Worm (Caenorhabditis elegans) whole organism, L4 larva: ENCODE results near the gene ugt-62.

Experiments
- F26F4.8 ChIP-seq: fragments of 200-800 bp; sonication (Bioruptor generic); conservative IDR thresholded peaks from 2 replicates; pipeline ENCODE4 v1.3.6; 2022; ENCODE audit warnings: missing genetic modification characterization, missing compliant biosample characterization
- F44E2.7 ChIP-seq: fragments of 200-800 bp; sonication (Bioruptor generic); IDR thresholded peaks from 2 replicates; pipeline ENCODE4 v2.1.2; 2022; ENCODE audit warnings: missing genetic modification characterization, missing compliant biosample characterization
- T20F7.1 ChIP-seq: fragments of 200-800 bp; sonication (Bioruptor generic); optimal IDR thresholded peaks from 2 replicates; lab custom pipeline; 2018; ENCODE audit warnings: mild to moderate bottlenecking, missing genetic modification characterization, missing compliant biosample characterization
- Y48G9A.11 ChIP-seq: fragments of 200-800 bp; sonication (Bioruptor generic); IDR thresholded peaks from 2 replicates; pipeline ENCODE4 v1.3.6; 2022; ENCODE audit warnings: missing genetic modification reagents, missing genetic modification characterization, missing compliant biosample characterization
- Y5F2A.4 ChIP-seq: fragments of 200-800 bp; sonication (Bioruptor generic); optimal IDR thresholded peaks from 2 replicates; lab custom pipeline; 2018; ENCODE audit warnings: mild to moderate bottlenecking, missing genetic modification characterization, missing compliant biosample characterization
- ZK337.2 ChIP-seq: fragments of 200-800 bp; sonication (Bioruptor generic); IDR thresholded peaks from 2 replicates; pipeline ENCODE4 v1.3.6; 2022; ENCODE audit warnings: missing genetic modification reagents, missing genetic modification characterization, missing compliant biosample characterization
- ceh-28 ChIP-seq: fragments of 150-350 bp; optimal IDR thresholded peaks from 2 replicates; lab custom pipeline; 2014; ENCODE audit warnings: missing biosample characterization, missing genetic modification reagents, missing genetic modification characterization
- ceh-62 ChIP-seq: sonication (generic microtip); optimal IDR thresholded peaks from 2 replicates; lab custom pipeline; 2017; ENCODE audit warnings: missing biosample characterization, missing genetic modification characterization
- cey-2 ChIP-seq: sonication (generic microtip); optimal IDR thresholded peaks from 3 replicates; lab custom pipeline; 2017; ENCODE audit warnings: missing genetic modification characterization, mild to moderate bottlenecking, missing compliant biosample characterization, antibody characterized with exemption, borderline replicate concordance; ENCODE audit not compliant: insufficient read depth
- daf-16 ChIP-seq, 3 experiments: sonication (generic microtip); optimal IDR thresholded peaks; 2 replicates each; lab custom pipeline; 2016 to 2017; ENCODE audit warnings: missing genetic modification characterization in 3 of 3, missing genetic modification reagents in 3 of 3, mild to moderate bottlenecking in 2 of 3, missing compliant biosample characterization in 2 of 3, missing biosample characterization in 1 of 3, moderate library complexity in 1 of 3
- daf-19 ChIP-seq: fragments of 200-800 bp; sonication (Bioruptor generic); conservative IDR thresholded peaks from 2 replicates; pipeline ENCODE4 v1.3.6; 2022; ENCODE audit warnings: missing genetic modification characterization, missing compliant biosample characterization
- dmd-6 ChIP-seq: fragments of 200-800 bp; sonication (Bioruptor generic); IDR thresholded peaks from 2 replicates; pipeline ENCODE4 v1.3.6; 2022; ENCODE audit warnings: missing genetic modification reagents, missing genetic modification characterization, missing compliant biosample characterization
- dmd-9 ChIP-seq: fragments of 200-800 bp; sonication (Bioruptor generic); IDR thresholded peaks from 2 replicates; pipeline ENCODE4 v1.3.6; 2022; ENCODE audit warnings: missing genetic modification reagents, missing genetic modification characterization, missing compliant biosample characterization
- dpl-1 ChIP-seq: fragments of 150-350 bp; optimal IDR thresholded peaks from 2 replicates; lab custom pipeline; 2014; ENCODE audit warnings: missing biosample characterization, missing genetic modification reagents, missing genetic modification characterization
- dve-1 ChIP-seq: sonication (generic microtip); optimal IDR thresholded peaks from 2 replicates; lab custom pipeline; 2017; ENCODE audit warnings: antibody characterized with exemption, mild to moderate bottlenecking, missing genetic modification characterization, missing compliant biosample characterization; ENCODE audit not compliant: insufficient read depth
- egl-43 ChIP-seq: fragments of 200-800 bp; sonication (Bioruptor generic); IDR thresholded peaks from 2 replicates; pipeline ENCODE4 v1.3.6; 2022; ENCODE audit warnings: missing genetic modification reagents, missing genetic modification characterization, missing compliant biosample characterization
- hlh-11 ChIP-seq: fragments of 200-800 bp; sonication (Bioruptor generic); optimal IDR thresholded peaks from 2 replicates; lab custom pipeline; 2018; ENCODE audit warnings: mild to moderate bottlenecking, missing genetic modification characterization, missing compliant biosample characterization
- hlh-30 ChIP-seq: sonication (generic microtip); optimal IDR thresholded peaks from 2 replicates; lab custom pipeline; 2017; ENCODE audit warnings: antibody characterized with exemption, mild to moderate bottlenecking, missing genetic modification characterization, missing compliant biosample characterization; ENCODE audit not compliant: insufficient read depth
- lim-7 ChIP-seq: fragments of 200-800 bp; sonication (Bioruptor generic); IDR thresholded peaks from 2 replicates; pipeline ENCODE4 v1.3.6; 2022; ENCODE audit warnings: missing genetic modification characterization, missing compliant biosample characterization
- lin-13 ChIP-seq: fragments of 150-350 bp; optimal IDR thresholded peaks from 2 replicates; lab custom pipeline; 2014; ENCODE audit warnings: missing biosample characterization, missing genetic modification reagents, missing genetic modification characterization
- madf-5 ChIP-seq, 2 experiments: fragments of 200-800 bp; sonication (Bioruptor generic); IDR thresholded peaks; 2 replicates each; pipeline ENCODE4 v1.3.6; 2022; ENCODE audit warnings: missing compliant biosample characterization in 2 of 2, missing genetic modification characterization in 2 of 2
- mdt-29 ChIP-seq: fragments of 200-800 bp; sonication (Bioruptor generic); IDR thresholded peaks from 2 replicates; pipeline ENCODE4 v1.3.6; 2022; ENCODE audit warnings: missing genetic modification reagents, missing genetic modification characterization, missing compliant biosample characterization
- mep-1 ChIP-seq: fragments of 150-350 bp; sonication (generic microtip); optimal IDR thresholded peaks from 3 replicates; lab custom pipeline; 2014; ENCODE audit warnings: missing biosample characterization, missing genetic modification characterization
- mxl-2 ChIP-seq: fragments of 200-800 bp; sonication (Bioruptor generic); conservative IDR thresholded peaks from 2 replicates; pipeline ENCODE4 v1.3.6; 2022; ENCODE audit warnings: missing genetic modification reagents, missing genetic modification characterization, missing compliant biosample characterization
- mxl-3 ChIP-seq: fragments of 200-800 bp; sonication (Bioruptor generic); optimal IDR thresholded peaks from 2 replicates; lab custom pipeline; 2018; ENCODE audit warnings: mild to moderate bottlenecking, missing genetic modification characterization, missing compliant biosample characterization
- nhr-102 ChIP-seq: sonication (generic microtip); optimal IDR thresholded peaks from 2 replicates; lab custom pipeline; 2016; ENCODE audit warnings: mild to moderate bottlenecking, missing genetic modification characterization, moderate library complexity, missing compliant biosample characterization
- nhr-28 ChIP-seq: fragments of 150-350 bp; optimal IDR thresholded peaks from 2 replicates; lab custom pipeline; 2014; ENCODE audit warnings: missing biosample characterization, missing genetic modification characterization
- nhr-48 ChIP-seq: sonication (generic microtip); optimal IDR thresholded peaks from 2 replicates; lab custom pipeline; 2016; ENCODE audit warnings: mild to moderate bottlenecking, missing genetic modification characterization, missing compliant biosample characterization
- nhr-76 ChIP-seq: fragments of 150-350 bp; optimal IDR thresholded peaks from 2 replicates; lab custom pipeline; 2014; ENCODE audit warnings: missing biosample characterization, missing genetic modification characterization
- nhr-77 ChIP-seq: fragments of 150-350 bp; optimal IDR thresholded peaks from 2 replicates; lab custom pipeline; 2014; ENCODE audit warnings: missing biosample characterization, missing genetic modification characterization
- php-3 ChIP-seq: fragments of 200-800 bp; sonication (Bioruptor generic); IDR thresholded peaks from 2 replicates; pipeline ENCODE4 v1.3.6; 2022; ENCODE audit warnings: missing genetic modification reagents, missing genetic modification characterization, missing compliant biosample characterization
- pqm-1 ChIP-seq: sonication (generic microtip); optimal IDR thresholded peaks from 2 replicates; lab custom pipeline; 2017; ENCODE audit warnings: missing biosample characterization, missing genetic modification characterization
- rbr-2 ChIP-seq: sonication (generic microtip); optimal IDR thresholded peaks from 2 replicates; lab custom pipeline; 2016; ENCODE audit warnings: missing genotype, missing genetic modification characterization, missing compliant biosample characterization
- sdz-12 ChIP-seq: fragments of 200-800 bp; sonication (Bioruptor generic); optimal IDR thresholded peaks from 2 replicates; lab custom pipeline; 2018; ENCODE audit warnings: mild to moderate bottlenecking, missing genetic modification characterization, missing compliant biosample characterization
- set-16 ChIP-seq: fragments of 200-800 bp; sonication (Bioruptor generic); IDR thresholded peaks from 2 replicates; pipeline ENCODE4 v1.3.6; 2022; ENCODE audit warnings: missing genetic modification reagents, missing genetic modification characterization, missing compliant biosample characterization
- zag-1 ChIP-seq: fragments of 150-350 bp; optimal IDR thresholded peaks from 2 replicates; lab custom pipeline; 2014; ENCODE audit warnings: missing biosample characterization, missing genetic modification characterization
- zfp-2 ChIP-seq: sonication (generic microtip); optimal IDR thresholded peaks from 2 replicates; lab custom pipeline; 2016; ENCODE audit warnings: mild to moderate bottlenecking, missing genetic modification characterization, missing compliant biosample characterization
- zfp-3 ChIP-seq: fragments of 200-800 bp; sonication (Bioruptor generic); conservative IDR thresholded peaks from 2 replicates; pipeline ENCODE4 v1.3.6; 2022; ENCODE audit warnings: missing genetic modification reagents, missing genetic modification characterization, missing compliant biosample characterization
- zip-11 ChIP-seq: fragments of 200-800 bp; sonication (Bioruptor generic); IDR thresholded peaks from 2 replicates; pipeline ENCODE4 v1.3.6; 2022; ENCODE audit warnings: missing genetic modification characterization, missing compliant biosample characterization
- zip-2 ChIP-seq: fragments of 150-350 bp; optimal IDR thresholded peaks from 2 replicates; lab custom pipeline; 2014; ENCODE audit warnings: missing biosample characterization, missing genetic modification characterization
- ztf-11 ChIP-seq: fragments of 150-350 bp; optimal IDR thresholded peaks from 2 replicates; lab custom pipeline; 2014; ENCODE audit warnings: missing biosample characterization, missing genetic modification characterization

The ugt-62 gene

DNA sequence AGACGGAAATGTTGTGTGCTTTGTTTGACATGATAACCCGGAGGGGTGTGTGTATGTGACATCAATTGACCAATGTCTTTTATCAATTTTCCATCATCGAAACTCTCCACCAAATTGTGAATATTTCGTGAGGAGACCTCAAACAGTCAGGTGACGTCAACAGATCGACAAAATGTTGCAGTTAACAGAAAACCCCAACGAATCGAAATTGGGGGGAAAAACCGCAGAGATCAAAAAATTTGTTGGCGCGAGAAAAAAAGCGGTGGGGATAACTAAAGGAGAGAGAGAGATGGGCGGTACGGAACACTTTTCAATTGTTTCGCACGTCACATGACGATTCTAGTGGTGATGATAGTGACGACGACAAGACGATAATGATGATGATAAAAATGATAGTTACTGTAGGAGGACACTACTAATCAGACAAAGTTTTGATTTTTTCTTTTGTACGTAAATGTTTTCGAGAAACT, 45.8 kb downstream of the ugt-62 start (continued):
- TF ChIP-seq ZK337.2 (GFP tag; lab: Robert Waterston, UW): no peak
- peak; percentile 1 for TF ChIP-seq T20F7.1 (GFP tag; lab: Kevin White, UChicago)
- no peak for TF ChIP-seq php-3 (GFP tag; lab: Robert Waterston, UW)
- TF ChIP-seq dpl-1 (GFP tag; lab: Kevin White, UChicago): peak; percentile 37
- TF ChIP-seq rbr-2 (tag; lab: Kevin White, UChicago): peak; percentile 16
- TF ChIP-seq zfp-2 (tag; lab: Kevin White, UChicago): no peak
- TF ChIP-seq ceh-28 (tag; lab: Kevin White, UChicago): no peak
- no peak for TF ChIP-seq daf-16 (GFP tag; optimal IDR thresholded peaks at IDR 0.05; lab: Kevin White, UChicago)
- peak; percentile 67 for TF ChIP-seq daf-16 (tag; optimal IDR thresholded peaks at IDR 0.05; lab: Kevin White, UChicago)
- peak; percentile 78 for TF ChIP-seq cey-2 (tag; lab: Kevin White, UChicago)
- TF ChIP-seq zip-2 (tag; lab: Kevin White, UChicago): peak; percentile 22
- TF ChIP-seq pqm-1 (tag; lab: Kevin White, UChicago): peak; percentile 58
- no peak for TF ChIP-seq mdt-29 (GFP tag; lab: Robert Waterston, UW)

DNA sequence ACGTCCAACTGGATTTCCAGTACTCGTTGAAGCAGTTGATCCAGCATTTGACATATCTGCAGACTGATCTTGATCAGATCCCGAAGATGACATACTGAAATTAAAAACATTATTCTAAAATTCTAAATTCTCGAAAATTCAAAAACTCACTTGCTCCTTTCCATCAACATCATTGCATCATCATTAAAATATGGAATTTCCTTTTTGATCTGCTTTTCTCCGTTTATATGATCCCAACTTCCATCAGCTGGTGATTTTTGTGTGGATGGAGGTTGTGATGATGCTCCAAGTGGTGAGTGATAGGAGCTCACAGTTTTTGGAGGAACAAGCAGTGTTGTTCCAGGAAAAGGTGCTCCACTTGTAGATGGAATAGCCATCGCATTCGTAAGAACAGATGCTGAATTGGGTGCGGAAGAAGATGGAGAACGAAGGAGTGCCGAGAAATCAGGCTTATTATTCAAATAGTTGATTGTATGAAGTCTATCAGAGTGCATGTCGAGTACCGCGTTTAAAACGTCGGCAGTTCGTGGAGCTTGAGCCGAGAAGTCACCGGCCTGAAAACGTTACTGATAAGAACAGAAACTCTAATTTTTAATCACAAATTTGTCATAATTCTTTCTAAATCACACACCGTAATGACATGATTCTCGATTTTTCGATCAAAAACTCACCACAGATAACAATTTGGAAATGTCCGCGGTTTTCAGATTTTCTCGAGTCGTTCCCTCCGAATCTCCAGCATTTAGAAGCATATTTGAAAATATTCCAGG, 47.2 kb downstream of the ugt-62 start:
- TF ChIP-seq hlh-30 (tag; lab: Kevin White, UChicago) (peak; percentile 8), dve-1 (peak; percentile 37), pqm-1 (tag; lab: Kevin White, UChicago) (peak; percentile 33), nhr-48 (tag; lab: Kevin White, UChicago) (peak; percentile 4), hlh-11 (tag; lab: Kevin White, UChicago) (peak; percentile 50), sdz-12 (GFP tag; lab: Kevin White, UChicago) (no peak), nhr-28 (tag; lab: Kevin White, UChicago) (peak; percentile 52), lim-7 (GFP tag; lab: Robert Waterston, UW) (no peak), Y5F2A.4 (GFP tag; lab: Kevin White, UChicago) (no peak), mep-1 (peak; percentile 1), dmd-6 (peak; percentile 68), daf-16 (GFP tag; optimal IDR thresholded peaks at IDR 0.05; lab: Kevin White, UChicago) (no peak), daf-16 (tag; optimal IDR thresholded peaks at IDR 0.05; lab: Kevin White, UChicago) (peak; percentile 39), zip-11 (GFP tag; lab: Robert Waterston, UW) (no peak), nhr-77 (tag; lab: Kevin White, UChicago) (peak; percentile 41)

ce11 chrIII:4491164-4492144, 49.0 kb downstream of the ugt-62 start:
- TF ChIP-seq lin-13 (GFP tag; lab: Kevin White, UChicago): no peak
- no peak for TF ChIP-seq Y48G9A.11 (GFP tag; lab: Robert Waterston, UW)
- no peak for TF ChIP-seq nhr-28 (tag; lab: Kevin White, UChicago)
- TF ChIP-seq ceh-62 (tag; lab: Kevin White, UChicago): no peak
- TF ChIP-seq hlh-11 (tag; lab: Kevin White, UChicago): peak; percentile 24
- no peak for TF ChIP-seq ztf-11 (tag; lab: Kevin White, UChicago)
- TF ChIP-seq dmd-6: peak; percentile 6; the same call in 1 of the 2 replicates
- TF ChIP-seq nhr-76: no peak
- TF ChIP-seq dmd-9 (GFP tag; lab: Robert Waterston, UW): no peak
- TF ChIP-seq egl-43 (GFP tag; lab: Robert Waterston, UW): no peak
- no peak for TF ChIP-seq set-16 (GFP tag; lab: Robert Waterston, UW)
- TF ChIP-seq F44E2.7 (GFP tag; lab: Robert Waterston, UW): no peak
- no peak for TF ChIP-seq F26F4.8
- peak; percentile 78 for TF ChIP-seq nhr-102
- peak; percentile 23 for TF ChIP-seq sdz-12 (GFP tag; lab: Kevin White, UChicago)
- TF ChIP-seq zag-1 (tag; lab: Kevin White, UChicago): no peak
- TF ChIP-seq zfp-3 (GFP tag; lab: Robert Waterston, UW): peak; percentile 31; the same call in 1 of the 2 replicates
- 0 out of 2 replicates have a peak, but pooled peaks have one; percentile 28 for TF ChIP-seq daf-19 (GFP tag; lab: Robert Waterston, UW)
- TF ChIP-seq daf-16 (GFP tag; optimal IDR thresholded peaks at IDR 0.05; lab: Kevin White, UChicago): no peak
- TF ChIP-seq daf-16 (tag; optimal IDR thresholded peaks at IDR 0.05; lab: Kevin White, UChicago): peak; percentile 39
- TF ChIP-seq madf-5 (GFP tag; IDR thresholded peaks at IDR 0.05; lab: Robert Waterston, UW): 0 out of 4 replicates have a peak, but pooled peaks of 1 of the 2 experiments have one; percentile 4
- TF ChIP-seq mxl-3 (GFP tag; lab: Kevin White, UChicago): no peak
- no peak for TF ChIP-seq mxl-2 (GFP tag; lab: Robert Waterston, UW)
- TF ChIP-seq cey-2 (tag; lab: Kevin White, UChicago): no peak
